Worm (Caenorhabditis elegans): ENCODE data around the gene F23F1.5.
A peak's percentile ranks its signal among the peaks of the same experiment; 100 is the strongest.

Gene F23F1.5

DNA sequence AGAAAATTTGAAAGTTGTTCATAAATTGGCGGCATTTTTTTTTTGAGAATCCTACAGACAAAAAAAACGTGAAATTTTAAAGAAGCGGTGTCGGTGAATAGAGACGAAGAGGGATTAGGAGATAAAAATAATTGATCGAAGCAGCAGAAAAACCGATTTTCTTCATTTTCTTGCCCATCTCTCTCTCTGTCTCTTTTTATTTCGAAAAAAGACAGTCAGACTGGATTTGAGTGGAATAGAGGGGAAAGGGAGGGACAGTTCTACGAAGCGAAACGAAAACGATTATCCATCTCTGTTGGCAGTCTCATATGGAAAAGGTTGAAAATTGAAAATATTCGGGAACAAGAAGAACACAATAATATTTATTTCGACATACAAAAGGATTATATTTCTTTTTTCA lies 1.8 kb downstream of the F23F1.5 start:
- TF ChIP-seq unc-62 (GFP tag; optimal IDR thresholded peaks at IDR 0.05 in 1 of 2) (peak in 1 of 2 experiments; percentile 11), unc-62 (tag; optimal IDR thresholded peaks at IDR 0.05) (no peak), aha-1 (tag) (peak; percentile 75), F10B5.3 (tag; optimal IDR thresholded peaks at IDR 0.05) (no peak)

DNA sequence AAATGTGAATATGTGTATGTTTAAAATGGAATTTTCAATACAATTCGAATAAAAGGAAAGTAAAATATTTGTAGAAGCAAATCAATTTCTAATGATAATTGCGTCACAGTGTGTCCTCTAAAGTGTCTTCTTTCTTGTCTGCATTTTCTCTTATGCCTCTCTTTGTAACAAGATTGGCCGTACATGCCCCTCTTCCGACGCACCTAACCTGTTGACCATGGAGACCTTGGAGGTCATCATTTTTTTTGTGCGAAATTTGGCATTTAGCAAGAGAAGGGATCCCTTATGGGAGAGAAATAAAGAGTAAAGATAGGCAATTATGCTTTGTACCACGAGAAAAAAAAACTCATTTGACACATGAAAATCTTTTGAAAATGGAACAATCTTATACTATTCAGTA lies 3.1 kb downstream of the F23F1.5 start, which contains the start of gene F23F1.4:
F23F1.4 (minus strand) TSS at position 141 of the 400 bp plus-strand sequence.
- TF ChIP-seq nhr-111 (GFP tag; optimal IDR thresholded peaks at IDR 0.05) = no peak
- TF ChIP-seq ama-1 (optimal IDR thresholded peaks at IDR 0.05) = no peak
- no peak for TF ChIP-seq skn-1 (tag; optimal IDR thresholded peaks at IDR 0.05)
- no peak for TF ChIP-seq dpl-1 (GFP tag; optimal IDR thresholded peaks at IDR 0.05)
- no peak for TF ChIP-seq jun-1 (tag; optimal IDR thresholded peaks at IDR 0.05)
- TF ChIP-seq D1046.2 (GFP tag; IDR thresholded peaks at IDR 0.05) = no peak
- TF ChIP-seq T26A8.4 (GFP tag; IDR thresholded peaks at IDR 0.05) = no peak
- TF ChIP-seq nhr-102 (tag; optimal IDR thresholded peaks at IDR 0.05) = no peak
- no peak for TF ChIP-seq ztf-11 (tag; optimal IDR thresholded peaks at IDR 0.05)
- no peak for TF ChIP-seq lin-1 (GFP tag; IDR thresholded peaks at IDR 0.05)

DNA sequence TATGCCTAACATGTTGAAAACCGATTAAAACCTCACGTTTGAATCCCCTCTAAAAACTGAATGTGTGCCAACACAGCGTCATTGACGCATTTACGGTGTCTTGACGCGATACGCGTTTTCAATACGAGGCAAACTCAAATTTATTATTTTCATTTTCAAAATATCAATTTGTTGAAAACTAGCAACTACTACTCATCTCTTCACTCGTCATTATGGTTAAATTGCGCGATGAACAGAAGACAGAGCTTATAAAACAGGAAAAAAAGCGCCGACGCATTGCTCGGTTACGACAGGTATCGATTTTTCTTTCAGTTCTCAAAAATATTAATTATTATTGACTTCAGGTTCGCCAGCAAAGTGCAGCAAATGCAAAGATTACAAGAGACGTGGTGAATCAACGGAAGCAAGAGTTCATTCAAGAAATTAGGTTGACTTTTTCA lies 6.8 kb downstream of the F23F1.5 start, which contains the start of gene enee-1:
enee-1 (plus strand) TSS at position 108 of the 440 bp plus-strand sequence.
- TF ChIP-seq zfp-2 (tag; optimal IDR thresholded peaks at IDR 0.05) = no peak
- peak; percentile 67 for TF ChIP-seq fkh-10 (GFP tag; optimal IDR thresholded peaks at IDR 0.05)
- TF ChIP-seq snpc-1.2 (GFP tag; IDR thresholded peaks at IDR 0.05) = no peak
- peak; percentile 56 for TF ChIP-seq nhr-77 (tag; optimal IDR thresholded peaks at IDR 0.05)
- TF ChIP-seq ceh-44 (GFP tag; IDR thresholded peaks at IDR 0.05) = no peak
- TF ChIP-seq spr-1 (tag; optimal IDR thresholded peaks at IDR 0.05) = peak; percentile 83
- no peak for TF ChIP-seq nhr-111 (GFP tag; optimal IDR thresholded peaks at IDR 0.05)
- peak; percentile 72 for TF ChIP-seq rbr-2 (tag; optimal IDR thresholded peaks at IDR 0.05)
- TF ChIP-seq hmg-1.1 (GFP tag; IDR thresholded peaks at IDR 0.05) = peak; percentile 75
- TF ChIP-seq php-3 (GFP tag; IDR thresholded peaks at IDR 0.05) = 0 out of 2 replicates have a peak, but pooled peaks have one; percentile 6
- TF ChIP-seq tra-1 (GFP tag; IDR thresholded peaks at IDR 0.05) = no peak
- peak; percentile 61 for TF ChIP-seq lin-13 (GFP tag; optimal IDR thresholded peaks at IDR 0.05)
- TF ChIP-seq ceh-62 (tag; optimal IDR thresholded peaks at IDR 0.05) = no peak
- TF ChIP-seq lim-7 (GFP tag; IDR thresholded peaks at IDR 0.05) = no peak
- peak; percentile 76 for TF ChIP-seq hlh-30 (tag; optimal IDR thresholded peaks at IDR 0.05; ENCODE audit: insufficient read depth)
- TF ChIP-seq nhr-11 (tag; optimal IDR thresholded peaks at IDR 0.05) = peak; percentile 75
- TF ChIP-seq set-16 (GFP tag; IDR thresholded peaks at IDR 0.05) = no peak
- peak; percentile 31; the same call in 1 of the 2 replicates for TF ChIP-seq madf-9 (GFP tag; conservative IDR thresholded peaks at IDR 0.05)
- TF ChIP-seq fos-1 (tag; optimal IDR thresholded peaks at IDR 0.05) = no peak
- TF ChIP-seq mes-2 (tag; optimal IDR thresholded peaks at IDR 0.05; ENCODE audit: poor library complexity, severe bottlenecking) = peak; percentile 90
- no peak for TF ChIP-seq dmd-8 (GFP tag; IDR thresholded peaks at IDR 0.05)
- peak; percentile 65 for TF ChIP-seq ztf-7 (tag; optimal IDR thresholded peaks at IDR 0.05)
- TF ChIP-seq unc-62 (GFP tag; optimal IDR thresholded peaks at IDR 0.05 in 1 of 2) = peak in 1 of 2 experiments; percentile 92
- TF ChIP-seq unc-62 (tag; optimal IDR thresholded peaks at IDR 0.05) = no peak
- peak; percentile 83 for TF ChIP-seq lin-38 (GFP tag; IDR thresholded peaks at IDR 0.05)
- TF ChIP-seq nhr-237 (tag; optimal IDR thresholded peaks at IDR 0.05) = no peak
- TF ChIP-seq mxl-2 (GFP tag; conservative IDR thresholded peaks at IDR 0.05) = no peak
- peak; percentile 81 for TF ChIP-seq nhr-102 (tag; optimal IDR thresholded peaks at IDR 0.05)
- TF ChIP-seq ceh-32 (tag; optimal IDR thresholded peaks at IDR 0.05; ENCODE audit: poor library complexity) = peak; percentile 23
- peak in 1 of 2 experiments; percentile 70 for TF ChIP-seq hif-1 (tag; optimal IDR thresholded peaks at IDR 0.05)
- TF ChIP-seq R02D3.7 (tag; optimal IDR thresholded peaks at IDR 0.05) = no peak
- peak; percentile 65 for TF ChIP-seq hlh-11 (tag; optimal IDR thresholded peaks at IDR 0.05)
- no peak for TF ChIP-seq ztf-11 (tag; optimal IDR thresholded peaks at IDR 0.05)
- no peak for TF ChIP-seq nhr-76 (tag; optimal IDR thresholded peaks at IDR 0.05)
- TF ChIP-seq F37D6.2 (tag; optimal IDR thresholded peaks at IDR 0.05) = peak; percentile 15
- no peak for TF ChIP-seq unc-39 (tag; optimal IDR thresholded peaks at IDR 0.05)
- TF ChIP-seq T26A8.4 (GFP tag; IDR thresholded peaks at IDR 0.05) = peak; percentile 94
- no peak for TF ChIP-seq skn-1 (tag; optimal IDR thresholded peaks at IDR 0.05)
- no peak for TF ChIP-seq nhr-41 (GFP tag; IDR thresholded peaks at IDR 0.05)
- TF ChIP-seq pqm-1 (tag; optimal IDR thresholded peaks at IDR 0.05) = no peak
- TF ChIP-seq attf-4 (tag; optimal IDR thresholded peaks at IDR 0.05) = no peak

Measured in whole organism, L4 larva.